Worm (Caenorhabditis elegans) whole organism, L1 larva: Measurements from ENCODE around the gene txdc-12.2.

Experiments used
- C16A3.4 ChIP-seq: fragments of 150-350 bp; optimal IDR thresholded peaks from 2 replicates; lab custom pipeline; 2014; ENCODE audit warnings: missing biosample characterization, missing genetic modification characterization
- blmp-1 ChIP-seq: fragments of 150-350 bp; optimal IDR thresholded peaks from 2 replicates; lab custom pipeline; 2014; ENCODE audit warnings: missing biosample characterization, missing genetic modification characterization
- ceh-63 ChIP-seq: fragments of 200-800 bp; sonication (Bioruptor generic); optimal IDR thresholded peaks from 2 replicates; lab custom pipeline; 2018; ENCODE audit warnings: mild to moderate bottlenecking, missing genetic modification characterization, missing compliant biosample characterization
- ceh-88 ChIP-seq: fragments of 200-800 bp; sonication (Bioruptor generic); IDR thresholded peaks from 2 replicates; pipeline ENCODE4 v1.3.6; 2022; ENCODE audit warnings: missing genetic modification characterization, missing compliant biosample characterization
- ceh-90 ChIP-seq: sonication (generic microtip); optimal IDR thresholded peaks from 2 replicates; lab custom pipeline; 2016; ENCODE audit warnings: missing genetic modification characterization, missing compliant biosample characterization
- efl-1 ChIP-seq, 4 experiments: fragments of 150-350 bp; optimal IDR thresholded peaks in 3 of 4; peaks in 1 of 4; 1 replicate in 1 of 4; 2 replicates in 3 of 4; lab custom pipeline; 2014; ENCODE audit warnings: missing biosample characterization in 2 of 4, missing genetic modification characterization in 2 of 4, missing genetic modification reagents in 2 of 4
- efl-3 ChIP-seq: fragments of 200-800 bp; sonication (Bioruptor generic); optimal IDR thresholded peaks from 2 replicates; lab custom pipeline; 2018; ENCODE audit warnings: mild to moderate bottlenecking, missing genetic modification characterization, missing compliant biosample characterization
- egl-27 ChIP-seq, 2 experiments: fragments of 150-350 bp in 1 of 2; sonication (generic microtip); optimal IDR thresholded peaks; 3 replicates each; lab custom pipeline; 2017 to 2018; ENCODE audit warnings: missing biosample characterization in 2 of 2, missing genetic modification characterization in 2 of 2, missing genetic modification reagents in 2 of 2
- ets-5 ChIP-seq: fragments of 200-800 bp; sonication (Bioruptor generic); IDR thresholded peaks from 2 replicates; pipeline ENCODE4 v1.3.6; 2022; ENCODE audit warnings: missing genetic modification characterization, missing compliant biosample characterization
- grh-1 ChIP-seq: fragments of 200-800 bp; sonication (Bioruptor generic); IDR thresholded peaks from 2 replicates; pipeline ENCODE4 v1.3.6; 2022; ENCODE audit warnings: missing genetic modification reagents, missing genetic modification characterization, missing compliant biosample characterization
- lin-13 ChIP-seq: fragments of 150-350 bp; optimal IDR thresholded peaks from 2 replicates; lab custom pipeline; 2014; ENCODE audit warnings: missing biosample characterization, missing genetic modification reagents, missing genetic modification characterization
- lin-15B ChIP-seq: fragments of 150-350 bp; sonication (generic microtip); optimal IDR thresholded peaks from 3 replicates; lab custom pipeline; 2014; ENCODE audit warnings: missing biosample characterization, missing genetic modification characterization
- nhr-20 ChIP-seq: sonication (generic microtip); optimal IDR thresholded peaks from 2 replicates; lab custom pipeline; 2016; ENCODE audit warnings: mild to moderate bottlenecking, missing genetic modification characterization, missing compliant biosample characterization
- nhr-71 ChIP-seq: sonication (generic microtip); optimal IDR thresholded peaks from 2 replicates; lab custom pipeline; 2016; ENCODE audit warnings: mild to moderate bottlenecking, missing genetic modification characterization, moderate library complexity, missing compliant biosample characterization
- nhr-77 ChIP-seq: fragments of 150-350 bp; optimal IDR thresholded peaks from 2 replicates; lab custom pipeline; 2014; ENCODE audit warnings: missing biosample characterization, missing genetic modification characterization
- pag-3 ChIP-seq: sonication (generic microtip); optimal IDR thresholded peaks from 2 replicates; lab custom pipeline; 2017; ENCODE audit warnings: missing genetic modification characterization, mild to moderate bottlenecking, missing compliant biosample characterization, antibody characterized with exemption, borderline replicate concordance; ENCODE audit not compliant: insufficient read depth
- sup-37 ChIP-seq: fragments of 200-800 bp; sonication (Bioruptor generic); optimal IDR thresholded peaks from 2 replicates; lab custom pipeline; 2018; ENCODE audit warnings: mild to moderate bottlenecking, missing genetic modification characterization, missing compliant biosample characterization
- tbx-2 ChIP-seq: sonication (generic microtip); optimal IDR thresholded peaks from 2 replicates; lab custom pipeline; 2016; ENCODE audit warnings: missing genetic modification characterization, missing compliant biosample characterization
- unc-86 ChIP-seq: sonication (generic microtip); optimal IDR thresholded peaks from 2 replicates; lab custom pipeline; 2016; ENCODE audit warnings: missing genetic modification characterization, missing compliant biosample characterization
- vab-15 ChIP-seq: sonication (generic microtip); optimal IDR thresholded peaks from 2 replicates; lab custom pipeline; 2017; ENCODE audit warnings: missing genotype, mild to moderate bottlenecking, missing genetic modification characterization, missing compliant biosample characterization
- zag-1 ChIP-seq: fragments of 150-350 bp; optimal IDR thresholded peaks from 2 replicates; lab custom pipeline; 2014; ENCODE audit warnings: missing biosample characterization, missing genetic modification characterization

txdc-12.2 gene

ce11 chrX:2118162-2118561 is 43.9 kb downstream of the txdc-12.2 start, which contains the start of gene swip-10:
swip-10 (minus strand) TSS chrX:2118262.
- TF ChIP-seq blmp-1 (tag; lab: Kevin White, UChicago) (peak; percentile 60), lin-15B (no peak)

DNA sequence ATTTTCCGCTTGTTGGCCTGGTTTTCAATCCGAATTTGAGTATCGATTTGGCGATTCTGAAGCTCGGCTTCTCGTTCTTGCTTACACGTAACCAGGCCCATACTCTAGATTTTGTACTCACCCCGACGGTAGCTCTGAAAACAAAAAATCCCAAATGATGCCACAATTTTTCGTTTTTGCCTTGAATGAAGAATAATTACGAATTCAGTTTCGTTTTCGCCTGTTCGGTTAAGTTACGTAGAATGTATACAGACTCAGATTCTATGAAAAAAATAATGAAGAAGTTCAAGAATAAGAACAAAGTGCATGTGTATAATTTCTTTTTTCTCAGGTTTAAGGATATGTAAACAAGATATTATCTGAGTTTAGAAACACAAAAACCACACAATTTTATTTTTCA is 46.7 kb downstream of the txdc-12.2 start, which contains the start of gene gpa-5:
TSS of gene gpa-5 (minus strand) at position 101 of the 400 bp plus-strand sequence.
- TF ChIP-seq grh-1 (GFP tag; lab: Robert Waterston, UW) (no peak), ets-5 (no peak), unc-86 (tag; lab: Kevin White, UChicago) (no peak), nhr-77 (tag; lab: Kevin White, UChicago) (no peak), sup-37 (no peak), lin-13 (GFP tag; lab: Kevin White, UChicago) (no peak), C16A3.4 (tag; lab: Kevin White, UChicago) (no peak), vab-15 (tag; lab: Kevin White, UChicago) (no peak), nhr-20 (tag; lab: Kevin White, UChicago) (no peak), egl-27 (tag; optimal IDR thresholded peaks at IDR 0.05; lab: Kevin White, UChicago) (no peak), ceh-88 (no peak), ceh-63 (GFP tag; lab: Kevin White, UChicago) (no peak), efl-1 (optimal IDR thresholded peaks at IDR 0.05; lab: Kevin White, UChicago) (no peak), efl-1 (GFP tag; optimal IDR thresholded peaks at IDR 0.05 in 1 of 2; lab: Kevin White, UChicago) (no peak), ceh-90 (tag; lab: Kevin White, UChicago) (no peak), tbx-2 (tag; lab: Kevin White, UChicago) (no peak), nhr-71 (tag; lab: Kevin White, UChicago) (no peak), zag-1 (tag; lab: Kevin White, UChicago) (no peak), pag-3 (tag; lab: Kevin White, UChicago) (no peak), efl-3 (no peak)
